Fruit fly (Drosophila melanogaster) whole organism, embryonic: Measurements from ENCODE around the gene Ire1.

Source experiments
- Ada2b ChIP-seq: fragments of 200-800 bp; sonication (Bioruptor generic); IDR thresholded peaks from 2 replicates; pipeline ENCODE4 v1.3.6; 2022; ENCODE audit warnings: missing biosample characterization, missing genetic modification characterization
- Adf1 ChIP-seq: fragments of 200-800 bp; sonication (Bioruptor generic); IDR thresholded peaks from 2 replicates; pipeline ENCODE4 v1.3.6; 2022; ENCODE audit warnings: missing biosample characterization, missing genetic modification characterization
- Atf3 ChIP-seq: fragments of 200-800 bp; sonication (Bioruptor generic); optimal IDR thresholded peaks from 3 replicates; lab custom pipeline; 2016; ENCODE audit warnings: missing biosample characterization, missing genetic modification characterization
- BtbVII ChIP-seq: fragments of 200-800 bp; sonication (Bioruptor generic); optimal IDR thresholded peaks from 3 replicates; lab custom pipeline; 2017; ENCODE audit warnings: missing biosample characterization, mild to moderate bottlenecking, missing genetic modification characterization
- CG10147 ChIP-seq: fragments of 200-800 bp; sonication (Bioruptor generic); optimal IDR thresholded peaks from 2 replicates; lab custom pipeline; 2019; ENCODE audit warnings: missing biosample characterization, mild to moderate bottlenecking, missing genetic modification characterization, moderate library complexity
- CG10209 ChIP-seq: fragments of 200-800 bp; sonication (Bioruptor generic); optimal IDR thresholded peaks from 3 replicates; lab custom pipeline; 2017; ENCODE audit warnings: missing biosample characterization, mild to moderate bottlenecking, missing genetic modification characterization, missing genetic modification reagents
- CG10321 ChIP-seq: fragments of 200-800 bp; sonication (Bioruptor generic); IDR thresholded peaks from 2 replicates; pipeline ENCODE4 v1.3.6; 2022; ENCODE audit warnings: missing biosample characterization, missing genetic modification characterization
- CG11398 ChIP-seq: fragments of 200-800 bp; sonication (Bioruptor generic); optimal IDR thresholded peaks from 2 replicates; lab custom pipeline; 2016; ENCODE audit warnings: missing biosample characterization, missing genetic modification characterization
- CG12104 ChIP-seq: fragments of 200-800 bp; sonication (Bioruptor generic); optimal IDR thresholded peaks from 3 replicates; lab custom pipeline; 2016; ENCODE audit warnings: missing biosample characterization, missing genetic modification characterization
- CG14050 ChIP-seq: fragments of 200-800 bp; sonication (Bioruptor generic); IDR thresholded peaks from 3 replicates; pipeline ENCODE4 v1.3.6; 2022; ENCODE audit warnings: missing biosample characterization, missing genetic modification characterization
- CG1647 ChIP-seq: fragments of 200-800 bp; sonication (Bioruptor generic); optimal IDR thresholded peaks from 3 replicates; lab custom pipeline; 2016; ENCODE audit warnings: missing biosample characterization, missing genetic modification characterization
- CG17385 ChIP-seq: fragments of 200-800 bp; sonication (Bioruptor generic); optimal IDR thresholded peaks from 3 replicates; lab custom pipeline; 2018; ENCODE audit warnings: missing biosample characterization, mild to moderate bottlenecking, missing genetic modification characterization
- CG17802 ChIP-seq: fragments of 200-800 bp; sonication (Bioruptor generic); optimal IDR thresholded peaks from 2 replicates; lab custom pipeline; 2018; ENCODE audit warnings: missing biosample characterization, mild to moderate bottlenecking, missing genetic modification characterization, moderate library complexity
- CG18599 ChIP-seq: fragments of 200-800 bp; sonication (Bioruptor generic); optimal IDR thresholded peaks from 3 replicates; lab custom pipeline; 2017; ENCODE audit warnings: missing biosample characterization, missing genetic modification characterization, mild to moderate bottlenecking, moderate library complexity, missing genetic modification reagents
- CG2202 ChIP-seq: fragments of 200-800 bp; sonication (Bioruptor generic); optimal IDR thresholded peaks from 2 replicates; lab custom pipeline; 2018; ENCODE audit warnings: missing biosample characterization, mild to moderate bottlenecking, missing genetic modification characterization
- CG34224 ChIP-seq: fragments of 200-800 bp; sonication (Bioruptor generic); IDR thresholded peaks from 3 replicates; pipeline ENCODE4 v1.3.6; 2022; ENCODE audit warnings: missing biosample characterization, missing genetic modification characterization; ENCODE audit not compliant: partially characterized antibody
- CG3726 ChIP-seq: fragments of 200-800 bp; sonication (Bioruptor generic); IDR thresholded peaks from 3 replicates; pipeline ENCODE4, ENCODE4 v1.3.6; 2022; ENCODE audit warnings: missing biosample characterization, missing genetic modification characterization
- CG4424 ChIP-seq: fragments of 200-800 bp; sonication (Bioruptor generic); optimal IDR thresholded peaks from 3 replicates; lab custom pipeline; 2016; ENCODE audit warnings: missing biosample characterization, missing genetic modification characterization
- CG6765 ChIP-seq: fragments of 200-800 bp; sonication (Bioruptor generic); optimal IDR thresholded peaks from 3 replicates; lab custom pipeline; 2017; ENCODE audit warnings: missing biosample characterization, mild to moderate bottlenecking, missing genetic modification characterization
- CG7987 ChIP-seq: fragments of 200-800 bp; sonication (Bioruptor generic); optimal IDR thresholded peaks from 2 replicates; lab custom pipeline; 2018; ENCODE audit warnings: missing biosample characterization, mild to moderate bottlenecking, missing genetic modification characterization, moderate library complexity
- D19B ChIP-seq: fragments of 200-800 bp; sonication (Bioruptor generic); optimal IDR thresholded peaks from 2 replicates; lab custom pipeline; 2017; ENCODE audit warnings: missing biosample characterization, mild to moderate bottlenecking, missing genetic modification characterization
- Dek ChIP-seq: fragments of 200-800 bp; sonication (Bioruptor generic); optimal IDR thresholded peaks from 3 replicates; lab custom pipeline; 2019; ENCODE audit warnings: missing biosample characterization, mild to moderate bottlenecking, missing genetic modification characterization, moderate library complexity
- E2f1 ChIP-seq: fragments of 200-800 bp; sonication (Bioruptor generic); IDR thresholded peaks from 2 replicates; pipeline ENCODE4 v1.3.6; 2022; ENCODE audit warnings: missing biosample characterization, missing genetic modification characterization
- Fer1 ChIP-seq: fragments of 200-800 bp; sonication (Bioruptor generic); optimal IDR thresholded peaks from 2 replicates; lab custom pipeline; 2017; ENCODE audit warnings: missing biosample characterization, mild to moderate bottlenecking, missing genetic modification characterization
- Fer3 ChIP-seq: fragments of 200-800 bp; sonication (Bioruptor generic); optimal IDR thresholded peaks from 2 replicates; lab custom pipeline; 2018; ENCODE audit warnings: missing biosample characterization, mild to moderate bottlenecking, missing genetic modification characterization, moderate library complexity
- HLH54F ChIP-seq: fragments of 200-800 bp; sonication (Bioruptor generic); optimal IDR thresholded peaks from 3 replicates; lab custom pipeline; 2016; ENCODE audit warnings: missing biosample characterization, missing genetic modification characterization
- Hmr ChIP-seq: fragments of 200-800 bp; sonication (Bioruptor generic); optimal IDR thresholded peaks from 3 replicates; lab custom pipeline; 2017; ENCODE audit warnings: mild to moderate bottlenecking, missing biosample characterization, missing genetic modification reagents, missing genetic modification characterization
- Hmx ChIP-seq: fragments of 200-800 bp; sonication (Bioruptor generic); optimal IDR thresholded peaks from 2 replicates; lab custom pipeline; 2016; ENCODE audit warnings: missing biosample characterization, missing genetic modification characterization
- Ravus ChIP-seq: fragments of 200-800 bp; sonication (Bioruptor generic); IDR thresholded peaks from 2 replicates; pipeline ENCODE4 v1.3.6; 2022; ENCODE audit warnings: missing biosample characterization, missing genetic modification characterization
- Tbp ChIP-seq: fragments of >200 bp; optimal IDR thresholded peaks from 2 replicates; lab custom pipeline; 2018; ENCODE audit warnings: missing biosample characterization, missing genetic modification characterization
- az2 ChIP-seq: fragments of 200-800 bp; sonication (Bioruptor generic); optimal IDR thresholded peaks from 3 replicates; lab custom pipeline; 2016; ENCODE audit warnings: missing biosample characterization, missing genetic modification characterization
- bbx ChIP-seq: fragments of 200-800 bp; sonication (Bioruptor generic); IDR thresholded peaks from 2 replicates; pipeline ENCODE4 v1.3.6; 2022; ENCODE audit warnings: missing biosample characterization, missing genetic modification characterization; ENCODE audit not compliant: partially characterized antibody
- chinmo ChIP-seq: fragments of 200-800 bp; sonication (Bioruptor generic); IDR thresholded peaks from 4 replicates; pipeline ENCODE4 v1.3.6; 2022; ENCODE audit warnings: missing biosample characterization, missing genetic modification characterization; ENCODE audit not compliant: partially characterized antibody
- chm ChIP-seq: fragments of 200-800 bp; sonication (Bioruptor generic); IDR thresholded peaks from 2 replicates; pipeline ENCODE4 v1.3.6; 2022; ENCODE audit warnings: missing biosample characterization, missing genetic modification characterization
- crol ChIP-seq: fragments of 200-800 bp; sonication (Bioruptor generic); IDR thresholded peaks from 2 replicates; pipeline ENCODE4 v1.3.6; 2022; ENCODE audit warnings: missing biosample characterization, missing genetic modification characterization
- dan ChIP-seq: fragments of 200-800 bp; sonication (Bioruptor generic); IDR thresholded peaks from 2 replicates; pipeline ENCODE4 v1.3.6; 2022; ENCODE audit warnings: missing biosample characterization, missing genetic modification characterization
- dmrt99B ChIP-seq: fragments of 200-800 bp; sonication (Bioruptor generic); optimal IDR thresholded peaks from 2 replicates; lab custom pipeline; 2018; ENCODE audit warnings: missing biosample characterization, mild to moderate bottlenecking, missing genetic modification characterization, moderate library complexity
- fd3F ChIP-seq: fragments of 200-800 bp; sonication (Bioruptor generic); optimal IDR thresholded peaks from 2 replicates; lab custom pipeline; 2018; ENCODE audit warnings: missing biosample characterization, mild to moderate bottlenecking, missing genetic modification characterization, moderate library complexity
- fru ChIP-seq: fragments of >200 bp; optimal IDR thresholded peaks from 2 replicates; lab custom pipeline; 2017
- gce ChIP-seq: fragments of 200-800 bp; sonication (Bioruptor generic); IDR thresholded peaks from 3 replicates; pipeline ENCODE4 v1.3.6; 2022; ENCODE audit warnings: missing biosample characterization, missing genetic modification characterization
- gcm2 ChIP-seq: fragments of 200-800 bp; sonication (Bioruptor generic); optimal IDR thresholded peaks from 2 replicates; lab custom pipeline; 2016; ENCODE audit warnings: missing biosample characterization, missing genetic modification characterization
- gfzf ChIP-seq: fragments of 200-800 bp; sonication (Bioruptor generic); optimal IDR thresholded peaks from 2 replicates; lab custom pipeline; 2016; ENCODE audit warnings: missing biosample characterization, mild to moderate bottlenecking, missing genetic modification characterization, moderate library complexity
- hth ChIP-seq: fragments of >200 bp; optimal IDR thresholded peaks from 2 replicates; lab custom pipeline; 2017; ENCODE audit warnings: inconsistent platforms
- ken ChIP-seq: fragments of 200-800 bp; sonication (Bioruptor generic); IDR thresholded peaks from 3 replicates; pipeline ENCODE4 v1.3.6; 2022; ENCODE audit warnings: missing biosample characterization, missing genetic modification characterization
- luna ChIP-seq: fragments of 200-800 bp; sonication (Bioruptor generic); optimal IDR thresholded peaks from 2 replicates; lab custom pipeline; 2016; ENCODE audit warnings: missing biosample characterization, missing genetic modification characterization
- mam ChIP-seq: fragments of 200-800 bp; sonication (Bioruptor generic); optimal IDR thresholded peaks from 3 replicates; lab custom pipeline; 2016; ENCODE audit warnings: missing biosample characterization, missing genetic modification characterization
- mld ChIP-seq: fragments of 200-800 bp; sonication (Bioruptor generic); IDR thresholded peaks from 3 replicates; pipeline ENCODE4 v1.3.6; 2022; ENCODE audit warnings: missing biosample characterization, missing genetic modification characterization; ENCODE audit not compliant: partially characterized antibody
- nau ChIP-seq: fragments of 200-800 bp; sonication (Bioruptor generic); optimal IDR thresholded peaks from 3 replicates; lab custom pipeline; 2017; ENCODE audit warnings: missing biosample characterization, mild to moderate bottlenecking, missing genetic modification characterization, missing genetic modification reagents
- pnt ChIP-seq: fragments of 200-800 bp; sonication (Bioruptor generic); optimal IDR thresholded peaks from 3 replicates; lab custom pipeline; 2016; ENCODE audit warnings: missing biosample characterization, missing genetic modification characterization
- slou ChIP-seq: fragments of 200-800 bp; sonication (Bioruptor generic); optimal IDR thresholded peaks from 3 replicates; lab custom pipeline; 2016; ENCODE audit warnings: missing biosample characterization, missing genetic modification characterization
- sqz ChIP-seq: fragments of 200-800 bp; sonication (Bioruptor generic); optimal IDR thresholded peaks from 3 replicates; lab custom pipeline; 2018; ENCODE audit warnings: missing biosample characterization, mild to moderate bottlenecking, missing genetic modification characterization

Gene Ire1

dm6 chr3R:19904865-19905373 is 43.8 kb upstream of the Ire1 start, which contains the start of the genes Surf6 and RhoGAP92B (continued):
- TF ChIP-seq CG17802 (peak; percentile 44), bbx (GFP tag; lab: Robert Waterston, UW) (no peak), Fer1 (GFP tag; lab: Kevin White, UChicago) (peak; percentile 79), fd3F (GFP tag; lab: Kevin White, UChicago) (peak; percentile 33), Fer3 (tag; lab: Kevin White, UChicago) (peak; percentile 55), luna (GFP tag; lab: Kevin White, UChicago) (peak; percentile 32), chm (GFP tag; lab: Robert Waterston, UW) (no peak; the same call in 1 of the 2 replicates), gcm2 (no peak), CG10209 (peak; percentile 60), gfzf (peak; percentile 96), mam (peak; percentile 71), BtbVII (peak; percentile 57), nau (GFP tag; lab: Kevin White, UChicago) (peak; percentile 77), pnt (no peak), CG3726 (GFP tag; lab: Robert Waterston, UW) (0 out of 3 replicates have a peak, but pooled peaks have one; percentile 17), HLH54F (GFP tag; lab: Kevin White, UChicago) (peak; percentile 58), CG7987 (GFP tag; lab: Kevin White, UChicago) (peak; percentile 35), D19B (GFP tag; lab: Kevin White, UChicago) (peak; percentile 2), CG11398 (GFP tag; lab: Kevin White, UChicago) (peak; percentile 32), Tbp (GFP tag; lab: Kevin White, UChicago) (peak; percentile 10), CG18599 (GFP tag; lab: Kevin White, UChicago) (peak; percentile 83), CG14050 (0 out of 3 replicates have a peak, but pooled peaks have one; percentile 32), CG2202 (tag; lab: Kevin White, UChicago) (peak; percentile 60), Atf3 (GFP tag; lab: Kevin White, UChicago) (peak; percentile 37), Dek (tag; lab: Kevin White, UChicago) (peak; percentile 39), Hmr (peak; percentile 85), CG6765 (GFP tag; lab: Kevin White, UChicago) (peak; percentile 75), CG1647 (peak; percentile 35), Ada2b (GFP tag; lab: Robert Waterston, UW) (0 out of 2 replicates have a peak, but pooled peaks have one; percentile 18), CG12104 (GFP tag; lab: Kevin White, UChicago) (peak; percentile 38), sqz (GFP tag; lab: Kevin White, UChicago) (no peak), CG10321 (GFP tag; lab: Robert Waterston, UW) (no peak), Adf1 (GFP tag; lab: Robert Waterston, UW) (peak; percentile 52), dan (no peak), E2f1 (GFP tag; lab: Robert Waterston, UW) (peak; percentile 51; the same call in 1 of the 2 replicates), fru (lab: Kevin White, UChicago) (no peak), crol (GFP tag; lab: Robert Waterston, UW) (no peak), CG4424 (peak; percentile 49), mld (no peak), Hmx (GFP tag; lab: Kevin White, UChicago) (no peak), Ravus (GFP tag; lab: Robert Waterston, UW) (no peak), CG34224 (GFP tag; lab: Robert Waterston, UW) (no peak), gce (GFP tag; lab: Robert Waterston, UW) (no peak), chinmo (GFP tag; lab: Robert Waterston, UW) (0 out of 4 replicates have a peak, but pooled peaks have one; percentile 43), ken (0 out of 3 replicates have a peak, but pooled peaks have one; percentile 37), hth (lab: Kevin White, UChicago) (no peak), CG10147 (GFP tag; lab: Kevin White, UChicago) (peak; percentile 38), dmrt99B (tag; lab: Kevin White, UChicago) (peak; percentile 51), CG17385 (GFP tag; lab: Kevin White, UChicago) (peak; percentile 67), slou (GFP tag; lab: Kevin White, UChicago) (no peak), az2 (GFP tag; lab: Kevin White, UChicago) (peak; percentile 55)
